Fruit fly (Drosophila melanogaster) Kc167 (cell line): ENCODE measurements around the gene AANATL7.

Source experiments
- Myc ChIP-seq: fragments of >200 bp; optimal IDR thresholded peaks from 2 replicates; lab custom pipeline; 2017; ENCODE audit warnings: missing external identifiers
- h ChIP-seq: fragments of >200 bp; optimal IDR thresholded peaks from 3 replicates; lab custom pipeline; 2018; ENCODE audit warnings: missing external identifiers

- TF ChIP-seq h (no peak), Myc (lab: Kevin White, UChicago) (no peak)
These were observed 33.9 kb upstream of the AANATL7 start for dm6 chrX:2546664-2547487.
